Worm (Caenorhabditis elegans) whole organism, L4 larva: ENCODE data around the gene rpb-12.

ENCODE experiments used
- D1046.2 ChIP-seq: fragments of 200-800 bp; sonication (Bioruptor generic); IDR thresholded peaks from 2 replicates; pipeline ENCODE4 v1.3.6; 2022; ENCODE audit warnings: missing genetic modification characterization, missing compliant biosample characterization
- F26F4.8 ChIP-seq: fragments of 200-800 bp; sonication (Bioruptor generic); conservative IDR thresholded peaks from 2 replicates; pipeline ENCODE4 v1.3.6; 2022; ENCODE audit warnings: missing genetic modification characterization, missing compliant biosample characterization
- F49E8.2 ChIP-seq: sonication (generic microtip); optimal IDR thresholded peaks from 2 replicates; lab custom pipeline; 2016; ENCODE audit warnings: missing compliant biosample characterization, mild to moderate bottlenecking, missing genetic modification characterization, borderline replicate concordance
- R02D3.7 ChIP-seq: fragments of 150-350 bp; sonication (generic microtip); optimal IDR thresholded peaks from 3 replicates; lab custom pipeline; 2014; ENCODE audit warnings: missing biosample characterization, missing genetic modification characterization
- Y105C5A.15 ChIP-seq: fragments of 200-800 bp; sonication (Bioruptor generic); IDR thresholded peaks from 2 replicates; pipeline ENCODE4 v1.3.6; 2022; ENCODE audit warnings: missing genetic modification characterization, missing compliant biosample characterization
- Y5F2A.4 ChIP-seq: fragments of 200-800 bp; sonication (Bioruptor generic); optimal IDR thresholded peaks from 2 replicates; lab custom pipeline; 2018; ENCODE audit warnings: mild to moderate bottlenecking, missing genetic modification characterization, missing compliant biosample characterization
- ZK546.5 ChIP-seq, 2 experiments: sonication (generic microtip); optimal IDR thresholded peaks; 2 replicates each; lab custom pipeline; 2017; ENCODE audit warnings: missing biosample characterization in 2 of 2, missing genetic modification characterization in 2 of 2
- ama-1 ChIP-seq: fragments of 150-350 bp; optimal IDR thresholded peaks from 2 replicates; lab custom pipeline; 2014; ENCODE audit warnings: inconsistent platforms, mixed read lengths
- arid-1 ChIP-seq: fragments of 200-800 bp; sonication (Bioruptor generic); conservative IDR thresholded peaks from 2 replicates; pipeline ENCODE4 v1.3.6; 2022; ENCODE audit warnings: missing genetic modification reagents, missing genetic modification characterization, missing compliant biosample characterization
- ceh-20 ChIP-seq: fragments of 200-800 bp; sonication (Bioruptor generic); IDR thresholded peaks from 2 replicates; pipeline ENCODE4 v1.3.6; 2022; ENCODE audit warnings: missing genetic modification reagents, missing genetic modification characterization, missing compliant biosample characterization
- ceh-44 ChIP-seq: fragments of 200-800 bp; sonication (Bioruptor generic); IDR thresholded peaks from 2 replicates; pipeline ENCODE4 v1.3.6; 2022; ENCODE audit warnings: missing genetic modification reagents, missing genetic modification characterization, missing compliant biosample characterization
- ceh-62 ChIP-seq: sonication (generic microtip); optimal IDR thresholded peaks from 2 replicates; lab custom pipeline; 2017; ENCODE audit warnings: missing biosample characterization, missing genetic modification characterization
- daf-12 ChIP-seq: fragments of 150-350 bp; optimal IDR thresholded peaks from 2 replicates; lab custom pipeline; 2014; ENCODE audit warnings: missing biosample characterization, missing genetic modification reagents, missing genetic modification characterization
- dmd-8 ChIP-seq: fragments of 200-800 bp; sonication (Bioruptor generic); IDR thresholded peaks from 2 replicates; pipeline ENCODE4 v1.3.6; 2022; ENCODE audit warnings: missing genetic modification characterization, missing compliant biosample characterization
- egl-27 ChIP-seq: sonication (generic microtip); optimal IDR thresholded peaks from 3 replicates; lab custom pipeline; 2017; ENCODE audit warnings: missing biosample characterization, missing genetic modification reagents, missing genetic modification characterization
- fkh-10 ChIP-seq: fragments of 150-350 bp; optimal IDR thresholded peaks from 2 replicates; lab custom pipeline; 2014; ENCODE audit warnings: missing biosample characterization, missing genetic modification reagents, missing genetic modification characterization
- fos-1 ChIP-seq: fragments of 150-350 bp; optimal IDR thresholded peaks from 2 replicates; lab custom pipeline; 2014; ENCODE audit warnings: missing biosample characterization, missing genetic modification characterization
- gei-8 ChIP-seq: fragments of 200-800 bp; sonication (Bioruptor generic); optimal IDR thresholded peaks from 2 replicates; lab custom pipeline; 2018; ENCODE audit warnings: mild to moderate bottlenecking, missing genetic modification characterization, missing compliant biosample characterization
- hlh-11 ChIP-seq: fragments of 200-800 bp; sonication (Bioruptor generic); optimal IDR thresholded peaks from 2 replicates; lab custom pipeline; 2018; ENCODE audit warnings: mild to moderate bottlenecking, missing genetic modification characterization, missing compliant biosample characterization
- hlh-30 ChIP-seq: sonication (generic microtip); optimal IDR thresholded peaks from 2 replicates; lab custom pipeline; 2017; ENCODE audit warnings: antibody characterized with exemption, mild to moderate bottlenecking, missing genetic modification characterization, missing compliant biosample characterization; ENCODE audit not compliant: insufficient read depth
- hmg-1.1 ChIP-seq: fragments of 200-800 bp; sonication (Bioruptor generic); IDR thresholded peaks from 2 replicates; pipeline ENCODE4 v1.3.6; 2022; ENCODE audit warnings: missing genetic modification reagents, missing genetic modification characterization, missing compliant biosample characterization
- jun-1 ChIP-seq: fragments of 150-350 bp; optimal IDR thresholded peaks from 2 replicates; lab custom pipeline; 2014; ENCODE audit warnings: missing biosample characterization, missing genetic modification reagents, missing genetic modification characterization
- lim-7 ChIP-seq: fragments of 200-800 bp; sonication (Bioruptor generic); IDR thresholded peaks from 2 replicates; pipeline ENCODE4 v1.3.6; 2022; ENCODE audit warnings: missing genetic modification characterization, missing compliant biosample characterization
- lin-38 ChIP-seq: fragments of 200-800 bp; sonication (Bioruptor generic); IDR thresholded peaks from 2 replicates; pipeline ENCODE4 v1.3.6; 2022; ENCODE audit warnings: missing genetic modification reagents, missing genetic modification characterization, missing compliant biosample characterization
- lir-3 ChIP-seq: sonication (generic microtip); optimal IDR thresholded peaks from 2 replicates; lab custom pipeline; 2016; ENCODE audit warnings: mild to moderate bottlenecking, missing genetic modification characterization, missing compliant biosample characterization
- madf-5 ChIP-seq, 2 experiments: fragments of 200-800 bp; sonication (Bioruptor generic); IDR thresholded peaks; 2 replicates each; pipeline ENCODE4 v1.3.6; 2022; ENCODE audit warnings: missing compliant biosample characterization in 2 of 2, missing genetic modification characterization in 2 of 2
- mdl-1 ChIP-seq, 2 experiments: fragments of 150-350 bp in 1 of 2; sonication (generic microtip) in 1 of 2; optimal IDR thresholded peaks; 2 replicates each; lab custom pipeline; 2014 to 2017; ENCODE audit warnings: missing biosample characterization in 2 of 2, missing genetic modification characterization in 2 of 2
- mep-1 ChIP-seq: fragments of 150-350 bp; sonication (generic microtip); optimal IDR thresholded peaks from 3 replicates; lab custom pipeline; 2014; ENCODE audit warnings: missing biosample characterization, missing genetic modification characterization
- mxl-3 ChIP-seq: fragments of 200-800 bp; sonication (Bioruptor generic); optimal IDR thresholded peaks from 2 replicates; lab custom pipeline; 2018; ENCODE audit warnings: mild to moderate bottlenecking, missing genetic modification characterization, missing compliant biosample characterization
- nhr-102 ChIP-seq: sonication (generic microtip); optimal IDR thresholded peaks from 2 replicates; lab custom pipeline; 2016; ENCODE audit warnings: mild to moderate bottlenecking, missing genetic modification characterization, moderate library complexity, missing compliant biosample characterization
- nhr-11 ChIP-seq: fragments of 150-350 bp; optimal IDR thresholded peaks from 2 replicates; lab custom pipeline; 2014; ENCODE audit warnings: missing biosample characterization, missing genetic modification characterization
- nhr-111 ChIP-seq: fragments of 200-800 bp; sonication (Bioruptor generic); optimal IDR thresholded peaks from 2 replicates; lab custom pipeline; 2018; ENCODE audit warnings: mild to moderate bottlenecking, missing genetic modification characterization, missing compliant biosample characterization
- nhr-237 ChIP-seq: sonication (generic microtip); optimal IDR thresholded peaks from 2 replicates; lab custom pipeline; 2017; ENCODE audit warnings: missing biosample characterization, missing genetic modification characterization
- nhr-25 ChIP-seq: sonication (generic microtip); optimal IDR thresholded peaks from 2 replicates; lab custom pipeline; 2017; ENCODE audit warnings: missing genetic modification characterization, mild to moderate bottlenecking, missing compliant biosample characterization, antibody characterized with exemption, moderate library complexity, borderline replicate concordance; ENCODE audit not compliant: insufficient read depth
- nhr-6 ChIP-seq: fragments of 150-350 bp; optimal IDR thresholded peaks from 2 replicates; lab custom pipeline; 2014; ENCODE audit warnings: missing biosample characterization, missing genetic modification characterization
- nhr-77 ChIP-seq: fragments of 150-350 bp; optimal IDR thresholded peaks from 2 replicates; lab custom pipeline; 2014; ENCODE audit warnings: missing biosample characterization, missing genetic modification characterization
- php-3 ChIP-seq: fragments of 200-800 bp; sonication (Bioruptor generic); IDR thresholded peaks from 2 replicates; pipeline ENCODE4 v1.3.6; 2022; ENCODE audit warnings: missing genetic modification reagents, missing genetic modification characterization, missing compliant biosample characterization
- rbr-2 ChIP-seq: sonication (generic microtip); optimal IDR thresholded peaks from 2 replicates; lab custom pipeline; 2016; ENCODE audit warnings: missing genotype, missing genetic modification characterization, missing compliant biosample characterization
- saeg-2 ChIP-seq: fragments of 200-800 bp; sonication (Bioruptor generic); IDR thresholded peaks from 2 replicates; pipeline ENCODE4 v1.3.6; 2022; ENCODE audit warnings: missing genetic modification reagents, missing genetic modification characterization, missing compliant biosample characterization
- skn-1 ChIP-seq: fragments of 150-350 bp; optimal IDR thresholded peaks from 2 replicates; lab custom pipeline; 2014; ENCODE audit warnings: missing biosample characterization, missing genetic modification characterization
- spr-3 ChIP-seq: fragments of 200-800 bp; sonication (Bioruptor generic); optimal IDR thresholded peaks from 2 replicates; lab custom pipeline; 2018; ENCODE audit warnings: mild to moderate bottlenecking, missing genetic modification characterization, missing compliant biosample characterization
- tag-97 ChIP-seq: fragments of 200-800 bp; sonication (Bioruptor generic); IDR thresholded peaks from 2 replicates; pipeline ENCODE4 v1.3.6; 2022; ENCODE audit warnings: missing genetic modification characterization, missing compliant biosample characterization
- tra-1 ChIP-seq: fragments of 200-800 bp; sonication (Bioruptor generic); IDR thresholded peaks from 2 replicates; pipeline ENCODE4 v1.3.6; 2022; ENCODE audit warnings: missing genetic modification reagents, missing genetic modification characterization, missing compliant biosample characterization
- unc-39 ChIP-seq: sonication (generic microtip); optimal IDR thresholded peaks from 2 replicates; lab custom pipeline; 2017; ENCODE audit warnings: missing biosample characterization, missing genetic modification characterization
- unc-62 ChIP-seq, 3 experiments: fragments of 150-350 bp in 1 of 3; sonication (generic microtip); optimal IDR thresholded peaks in 2 of 3; peaks in 1 of 3; 1 replicate in 1 of 3; 2 replicates in 2 of 3; lab custom pipeline; 2014 to 2017; ENCODE audit warnings: missing biosample characterization in 3 of 3, missing genetic modification characterization in 3 of 3, missing genetic modification reagents in 3 of 3, missing genotype in 1 of 3
- vab-7 ChIP-seq: fragments of 200-800 bp; sonication (Bioruptor generic); IDR thresholded peaks from 2 replicates; pipeline ENCODE4 v1.3.6; 2022; ENCODE audit warnings: missing genetic modification reagents, missing genetic modification characterization, missing compliant biosample characterization
- zfp-2 ChIP-seq: sonication (generic microtip); optimal IDR thresholded peaks from 2 replicates; lab custom pipeline; 2016; ENCODE audit warnings: mild to moderate bottlenecking, missing genetic modification characterization, missing compliant biosample characterization
- zip-11 ChIP-seq: fragments of 200-800 bp; sonication (Bioruptor generic); IDR thresholded peaks from 2 replicates; pipeline ENCODE4 v1.3.6; 2022; ENCODE audit warnings: missing genetic modification characterization, missing compliant biosample characterization

Gene rpb-12

DNA sequence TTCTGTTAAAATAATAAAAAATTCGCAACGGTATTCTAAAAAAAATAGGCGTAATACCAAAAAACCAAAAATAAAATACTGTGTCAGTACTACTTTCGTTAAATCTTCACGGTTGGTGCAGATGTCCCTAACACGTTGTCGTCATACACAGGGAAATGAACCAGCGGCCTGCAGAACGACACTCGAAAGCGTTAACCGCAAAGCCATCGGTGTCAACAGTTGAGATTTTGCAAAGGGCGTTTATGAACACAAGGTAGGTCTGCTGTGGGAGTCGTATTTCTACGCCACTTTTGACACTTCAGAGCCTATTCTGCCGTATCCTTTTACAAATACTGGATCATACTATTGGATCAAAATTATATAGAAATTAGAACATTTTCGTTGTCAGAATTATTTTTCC lies 44.5 kb upstream of the rpb-12 start (continued):
- TF ChIP-seq zip-11 (GFP tag; lab: Robert Waterston, UW) (peak; percentile 81; the same call in 1 of the 2 replicates), hmg-1.1 (GFP tag; lab: Robert Waterston, UW) (peak; percentile 79), tra-1 (GFP tag; lab: Robert Waterston, UW) (peak; percentile 75), mep-1 (tag; lab: Kevin White, UChicago) (no peak), nhr-11 (tag; lab: Kevin White, UChicago) (no peak), F49E8.2 (tag; lab: Kevin White, UChicago) (peak; percentile 45), lin-38 (GFP tag; lab: Robert Waterston, UW) (no peak; the same call in 1 of the 2 replicates), nhr-102 (tag; lab: Kevin White, UChicago) (no peak), mdl-1 (tag; optimal IDR thresholded peaks at IDR 0.05; lab: Kevin White, UChicago) (peak in 1 of 2 experiments; percentile 71), nhr-111 (GFP tag; lab: Kevin White, UChicago) (peak; percentile 66), zfp-2 (peak; percentile 29), unc-39 (tag; lab: Kevin White, UChicago) (no peak), nhr-77 (tag; lab: Kevin White, UChicago) (peak; percentile 14), skn-1 (no peak), dmd-8 (GFP tag; lab: Robert Waterston, UW) (peak; percentile 79; the same call in 1 of the 2 replicates), Y105C5A.15 (peak; percentile 83), nhr-6 (no peak), egl-27 (no peak), D1046.2 (GFP tag; lab: Robert Waterston, UW) (peak; percentile 85; the same call in 1 of the 2 replicates), spr-3 (peak; percentile 77), nhr-237 (tag; lab: Kevin White, UChicago) (no peak), F26F4.8 (GFP tag; lab: Robert Waterston, UW) (0 out of 2 replicates have a peak, but pooled peaks have one; percentile 60), ZK546.5 (tag; optimal IDR thresholded peaks at IDR 0.05; lab: Kevin White, UChicago) (no peak), lir-3 (peak; percentile 46), saeg-2 (GFP tag; lab: Robert Waterston, UW) (0 out of 2 replicates have a peak, but pooled peaks have one; percentile 29), mxl-3 (GFP tag; lab: Kevin White, UChicago) (peak; percentile 90), hlh-30 (tag; lab: Kevin White, UChicago) (no peak), lim-7 (GFP tag; lab: Robert Waterston, UW) (peak; percentile 80), madf-5 (GFP tag; IDR thresholded peaks at IDR 0.05; lab: Robert Waterston, UW) (peak; percentile 42 to 56; a peak in 2 of 4 replicates), gei-8 (GFP tag; lab: Kevin White, UChicago) (peak; percentile 72), R02D3.7 (tag; lab: Kevin White, UChicago) (no peak), rbr-2 (tag; lab: Kevin White, UChicago) (peak; percentile 58), fkh-10 (GFP tag; lab: Kevin White, UChicago) (peak; percentile 40), daf-12 (tag; lab: Kevin White, UChicago) (no peak), tag-97 (GFP tag; lab: Robert Waterston, UW) (no peak), ama-1 (no peak), Y5F2A.4 (GFP tag; lab: Kevin White, UChicago) (peak; percentile 30), hlh-11 (tag; lab: Kevin White, UChicago) (no peak), arid-1 (GFP tag; lab: Robert Waterston, UW) (peak; percentile 81), ceh-62 (tag; lab: Kevin White, UChicago) (no peak), vab-7 (GFP tag; lab: Robert Waterston, UW) (peak; percentile 89), ceh-44 (0 out of 2 replicates have a peak, but pooled peaks have one; percentile 50), fos-1 (no peak), ceh-20 (no peak; the same call in 1 of the 2 replicates), php-3 (GFP tag; lab: Robert Waterston, UW) (no peak), unc-62 (GFP tag; optimal IDR thresholded peaks at IDR 0.05 in 1 of 2; lab: Kevin White, UChicago) (peak in 1 of 2 experiments; percentile 91), unc-62 (tag; optimal IDR thresholded peaks at IDR 0.05; lab: Kevin White, UChicago) (no peak), jun-1 (tag; lab: Kevin White, UChicago) (no peak), nhr-25 (tag; lab: Kevin White, UChicago) (no peak)
